Fruit fly (Drosophila melanogaster) whole organism, wandering third instar larva: ENCODE results near the gene rumi.

Source experiments
- Abd-B ChIP-seq: fragments of >200 bp; optimal IDR thresholded peaks from 2 replicates; lab custom pipeline; 2017; ENCODE audit warnings: missing biosample characterization, missing genetic modification characterization
- CG32264 ChIP-seq: fragments of 200-800 bp; sonication (Bioruptor generic); optimal IDR thresholded peaks from 2 replicates; lab custom pipeline; 2016; ENCODE audit warnings: missing biosample characterization, missing genetic modification characterization
- CrebA ChIP-seq: fragments of 200-800 bp; sonication (Bioruptor generic); optimal IDR thresholded peaks from 2 replicates; lab custom pipeline; 2016; ENCODE audit warnings: missing biosample characterization, mild to moderate bottlenecking, missing genetic modification characterization, borderline replicate concordance
- Dfd ChIP-seq: fragments of >200 bp; optimal IDR thresholded peaks from 2 replicates; lab custom pipeline; 2017; ENCODE audit warnings: missing biosample characterization, missing genetic modification characterization
- Dif ChIP-seq: fragments of 200-275, 200-300 bp; sonication (Bioruptor generic); optimal IDR thresholded peaks from 2 replicates; lab custom pipeline; 2018; ENCODE audit warnings: missing biosample characterization, missing genetic modification characterization; ENCODE audit not compliant: partially characterized antibody
- HLH106 ChIP-seq: fragments of 200-800 bp; optimal IDR thresholded peaks from 3 replicates; lab custom pipeline; 2019; ENCODE audit warnings: missing biosample characterization, mild to moderate bottlenecking, missing genetic modification characterization, moderate library complexity
- Hr78 ChIP-seq: fragments of >200 bp; optimal IDR thresholded peaks from 2 replicates; lab custom pipeline; 2017; ENCODE audit warnings: missing biosample characterization, missing genetic modification characterization
- Hr83 ChIP-seq: fragments of 200-300 bp; sonication (Bioruptor generic); optimal IDR thresholded peaks from 2 replicates; lab custom pipeline; 2016; ENCODE audit warnings: missing biosample characterization, mild to moderate bottlenecking, missing genetic modification characterization, moderate library complexity; ENCODE audit not compliant: poor library complexity, severe bottlenecking
- Jra ChIP-seq: sonication (Bioruptor generic); optimal IDR thresholded peaks from 2 replicates; lab custom pipeline; 2016; ENCODE audit warnings: missing biosample characterization, missing genetic modification characterization
- OdsH ChIP-seq: fragments of 200-800 bp; sonication (Bioruptor generic); optimal IDR thresholded peaks from 2 replicates; lab custom pipeline; 2016; ENCODE audit warnings: missing biosample characterization, mild to moderate bottlenecking, missing genetic modification characterization
- Rel ChIP-seq, 2 experiments: fragments of 200-800 bp; sonication (Bioruptor generic) in 1 of 2; optimal IDR thresholded peaks; 2 replicates in 1 of 2; 3 replicates in 1 of 2; lab custom pipeline; 2016 to 2019; ENCODE audit warnings: mild to moderate bottlenecking in 2 of 2, missing biosample characterization in 2 of 2, missing genetic modification characterization in 2 of 2, moderate library complexity in 1 of 2
- Sp1 ChIP-seq: fragments of 200-800 bp; sonication (Bioruptor generic); optimal IDR thresholded peaks from 3 replicates; lab custom pipeline; 2019; ENCODE audit warnings: missing biosample characterization, mild to moderate bottlenecking, missing genetic modification characterization, moderate library complexity
- dl ChIP-seq, 2 experiments: fragments of 175-275, 200-275 bp in 1 of 2; fragments of 200-275 bp in 1 of 2; sonication (Bioruptor generic); optimal IDR thresholded peaks; lab custom pipeline; 2018; ENCODE audit warnings: mild to moderate bottlenecking in 2 of 2, missing biosample characterization in 2 of 2, missing genetic modification characterization in 2 of 2, moderate library complexity in 2 of 2; ENCODE audit not compliant: partially characterized antibody in 2 of 2, insufficient read depth in 1 of 2
- dmrt93B ChIP-seq: fragments of 200-800 bp; sonication (Bioruptor generic); optimal IDR thresholded peaks from 2 replicates; lab custom pipeline; 2018; ENCODE audit warnings: missing biosample characterization, mild to moderate bottlenecking, missing genetic modification characterization
- ey ChIP-seq: fragments of 200-800 bp; sonication (Bioruptor generic); optimal IDR thresholded peaks from 2 replicates; lab custom pipeline; 2016; ENCODE audit warnings: missing biosample characterization, missing genetic modification characterization
- foxo ChIP-seq, 2 experiments: fragments of 200-800 bp; sonication (Bioruptor generic); optimal IDR thresholded peaks; 2 replicates in 1 of 2; 3 replicates in 1 of 2; lab custom pipeline; 2016 to 2017; ENCODE audit warnings: missing biosample characterization in 2 of 2, missing genetic modification characterization in 2 of 2
- fru ChIP-seq: fragments of 200-800 bp; sonication (Bioruptor generic); optimal IDR thresholded peaks from 3 replicates; lab custom pipeline; 2016; ENCODE audit warnings: missing biosample characterization, mild to moderate bottlenecking, missing genetic modification characterization
- h ChIP-seq: fragments of 200-800 bp; sonication (Bioruptor generic); optimal IDR thresholded peaks from 3 replicates; lab custom pipeline; 2016; ENCODE audit warnings: missing biosample characterization, mild to moderate bottlenecking, missing genetic modification characterization
- pan ChIP-seq: fragments of >200 bp; optimal IDR thresholded peaks from 2 replicates; lab custom pipeline; 2017
- rgr ChIP-seq: fragments of 200-800 bp; sonication (Bioruptor generic); optimal IDR thresholded peaks from 3 replicates; lab custom pipeline; 2016; ENCODE audit warnings: missing biosample characterization, mild to moderate bottlenecking, missing genetic modification characterization
- sv ChIP-seq: fragments of 200-800 bp; sonication (Bioruptor generic); optimal IDR thresholded peaks from 3 replicates; lab custom pipeline; 2016; ENCODE audit warnings: missing biosample characterization, missing genetic modification characterization
- tai ChIP-seq: sonication (Bioruptor generic); optimal IDR thresholded peaks from 2 replicates; lab custom pipeline; 2016; ENCODE audit warnings: missing biosample characterization, missing genetic modification characterization
- usp ChIP-seq: fragments of >200 bp; optimal IDR thresholded peaks from 2 replicates; lab custom pipeline; 2017; ENCODE audit warnings: missing biosample characterization, missing genetic modification characterization
- woc ChIP-seq: sonication (Bioruptor generic); optimal IDR thresholded peaks from 2 replicates; lab custom pipeline; 2016; ENCODE audit warnings: missing biosample characterization, mild to moderate bottlenecking, missing genetic modification characterization

Gene rumi

DNA sequence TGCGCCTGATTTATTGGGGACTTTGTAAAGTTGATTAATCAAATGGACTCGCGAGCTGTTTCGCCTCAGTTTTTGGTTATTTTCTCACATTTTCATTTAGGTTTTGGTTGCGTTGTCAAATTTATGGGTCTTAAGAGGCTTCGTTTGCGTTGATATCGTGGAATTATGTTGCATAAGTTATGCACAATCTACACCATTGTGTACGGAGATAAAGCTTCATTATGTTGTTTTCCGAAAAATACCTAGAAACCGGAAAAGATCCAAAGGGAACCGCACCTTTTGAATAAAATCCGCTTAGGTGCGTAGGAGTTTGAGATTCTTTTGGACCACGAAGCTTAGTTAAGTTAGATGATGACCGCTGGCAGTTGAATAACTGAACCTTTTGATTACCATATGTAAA, 6.7 kb upstream of the rumi start:
- TF ChIP-seq tai (GFP tag; lab: Kevin White, UChicago), result no peak
- no peak for TF ChIP-seq Abd-B (GFP tag; lab: Kevin White, UChicago)

DNA sequence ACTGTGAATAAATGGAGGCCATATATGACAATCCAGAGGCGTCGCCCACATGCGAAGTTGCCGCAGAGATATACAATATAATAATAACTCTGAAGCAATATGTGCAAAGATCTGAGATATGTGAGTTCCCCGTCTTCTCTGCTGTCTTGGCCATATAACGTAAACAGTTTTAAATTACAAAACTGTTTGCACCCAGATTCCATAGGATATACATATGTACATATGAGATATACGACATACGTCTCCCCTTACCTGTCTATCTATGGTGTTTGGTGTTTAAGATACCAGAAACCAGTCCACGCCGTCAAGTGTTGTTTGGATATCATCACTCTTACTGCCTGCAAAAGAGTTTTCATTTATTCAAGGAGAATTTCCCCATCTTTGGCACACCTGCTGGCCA, 5.9 kb upstream of the rumi start:
- no peak for TF ChIP-seq Rel (GFP tag; optimal IDR thresholded peaks at IDR 0.05; lab: Kevin White, UChicago)
- peak; percentile 51 for TF ChIP-seq Rel (tag; optimal IDR thresholded peaks at IDR 0.05; lab: Kevin White, UChicago)
- no peak for TF ChIP-seq Abd-B (GFP tag; lab: Kevin White, UChicago)
- no peak for TF ChIP-seq Jra (GFP tag; lab: Kevin White, UChicago)
- no peak for TF ChIP-seq Dif (GFP tag; lab: Kevin White, UChicago)

DNA sequence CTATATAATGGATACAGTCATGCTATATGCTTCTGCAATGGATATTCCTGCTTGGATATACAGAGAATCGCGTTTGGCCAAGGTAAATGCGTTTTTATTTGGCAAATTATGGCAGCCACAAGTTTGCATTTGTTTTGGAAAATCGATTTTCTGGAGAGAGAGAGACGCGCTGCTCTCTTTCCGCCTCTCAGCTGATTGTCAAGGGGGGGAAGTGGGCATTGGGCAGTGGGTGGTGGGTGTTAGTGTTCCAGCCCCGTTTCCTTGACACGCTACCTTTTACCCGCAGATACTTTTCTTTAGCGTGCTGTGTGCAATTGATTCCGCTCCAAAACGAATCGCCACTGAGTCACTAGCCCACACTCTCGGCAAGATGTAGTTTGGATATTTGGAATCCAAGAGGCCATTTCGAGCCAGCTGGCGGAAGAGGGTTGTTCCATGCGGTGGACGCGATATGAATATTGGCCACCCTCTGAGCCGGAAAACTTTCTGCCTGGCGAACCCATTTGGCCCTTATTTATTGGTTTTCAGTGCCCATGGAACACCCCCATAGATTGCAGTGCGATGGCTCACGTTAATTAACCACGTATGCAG, 4.9 kb upstream of the rumi start:
- TF ChIP-seq dl (GFP tag; optimal IDR thresholded peaks at IDR 0.05; lab: Kevin White, UChicago; ENCODE audit: insufficient read depth in 1 of 2, partially characterized antibody in 2 of 2), result peak in 1 of 2 experiments; percentile 8
- no peak for TF ChIP-seq dmrt93B (GFP tag; lab: Kevin White, UChicago)

DNA sequence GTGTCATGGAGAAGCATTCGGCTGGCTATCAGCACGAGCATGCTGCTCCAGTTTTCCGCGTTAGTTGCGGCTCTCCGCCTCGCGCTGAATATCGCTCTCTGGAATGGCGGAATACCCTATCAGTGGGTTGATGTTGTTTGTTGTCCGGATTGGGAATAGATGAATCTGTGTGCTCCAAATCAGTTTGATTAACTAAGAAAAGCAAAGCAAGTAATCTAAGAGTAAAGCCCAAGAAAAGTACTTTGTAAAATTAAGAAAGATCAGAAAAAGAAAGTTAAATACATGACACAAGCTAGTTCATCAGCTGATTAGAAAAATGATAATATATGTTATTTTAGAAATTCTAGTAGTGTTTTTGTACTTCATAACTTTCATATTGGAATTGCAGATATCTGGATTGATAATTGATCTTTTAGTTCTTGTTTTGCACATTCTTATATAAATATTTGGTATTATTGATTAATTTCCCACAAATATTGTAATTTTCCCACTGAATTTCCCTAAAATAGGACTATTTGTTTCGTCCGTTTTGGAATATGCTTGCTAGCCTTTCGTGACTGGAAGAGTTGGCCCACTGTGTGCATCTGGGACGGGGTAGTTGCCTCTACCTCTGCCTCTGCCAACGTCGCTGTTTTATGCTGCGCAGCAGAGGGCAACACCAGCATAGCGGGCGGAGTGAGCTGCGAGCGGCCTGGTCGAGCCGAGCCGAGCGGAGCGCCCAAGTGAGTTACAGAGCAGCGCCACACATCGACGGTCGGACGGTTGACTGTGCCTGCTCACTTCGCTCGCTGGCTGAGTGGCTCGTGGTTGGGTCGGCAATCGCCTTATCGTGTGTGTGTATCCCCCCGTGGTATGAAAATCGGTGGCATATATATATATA, 3.7 kb upstream of the rumi start:
- no peak for TF ChIP-seq usp (GFP tag; lab: Kevin White, UChicago)
- TF ChIP-seq Dif (GFP tag; lab: Kevin White, UChicago), result peak; percentile 62
- peak; percentile 5 for TF ChIP-seq ey (GFP tag; lab: Kevin White, UChicago)
- peak; percentile 22 for TF ChIP-seq sv (GFP tag; lab: Kevin White, UChicago)
- peak; percentile 22 for TF ChIP-seq h (GFP tag; lab: Kevin White, UChicago)
- peak; percentile 6 for TF ChIP-seq fru
- peak in 1 of 2 experiments; percentile 33 for TF ChIP-seq foxo (GFP tag; optimal IDR thresholded peaks at IDR 0.05; lab: Kevin White, UChicago)
- peak; percentile 19 for TF ChIP-seq rgr (GFP tag; lab: Kevin White, UChicago)
- TF ChIP-seq dl (GFP tag; optimal IDR thresholded peaks at IDR 0.05; lab: Kevin White, UChicago; ENCODE audit: insufficient read depth in 1 of 2, partially characterized antibody in 2 of 2), result peak in 1 of 2 experiments; percentile 53
- TF ChIP-seq Abd-B (GFP tag; lab: Kevin White, UChicago), result no peak
- TF ChIP-seq Dfd, result no peak
- no peak for TF ChIP-seq CrebA
- no peak for TF ChIP-seq Rel (GFP tag; optimal IDR thresholded peaks at IDR 0.05; lab: Kevin White, UChicago)
- TF ChIP-seq Rel (tag; optimal IDR thresholded peaks at IDR 0.05; lab: Kevin White, UChicago), result peak; percentile 83

DNA sequence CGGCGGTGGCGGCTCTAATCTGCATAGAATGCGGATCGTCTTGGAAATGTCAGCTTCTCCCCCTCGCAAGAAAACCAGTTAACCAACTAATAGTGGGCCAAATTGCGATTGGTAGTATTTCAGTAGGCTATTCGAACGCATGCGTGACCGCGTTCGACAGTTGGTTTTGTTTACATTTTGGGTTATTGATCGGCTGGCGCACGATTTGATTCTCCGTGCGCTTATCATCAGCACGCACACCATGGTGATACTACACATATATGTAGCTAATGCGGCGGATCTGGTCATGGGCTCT, 3.1 kb upstream of the rumi start:
- TF ChIP-seq Rel (GFP tag; optimal IDR thresholded peaks at IDR 0.05; lab: Kevin White, UChicago), result no peak
- TF ChIP-seq Rel (tag; optimal IDR thresholded peaks at IDR 0.05; lab: Kevin White, UChicago), result peak; percentile 33
- TF ChIP-seq Hr83 (GFP tag; lab: Kevin White, UChicago), result peak; percentile 6
- no peak for TF ChIP-seq Hr78 (GFP tag; lab: Kevin White, UChicago)
- no peak for TF ChIP-seq HLH106 (tag; lab: Kevin White, UChicago)

DNA sequence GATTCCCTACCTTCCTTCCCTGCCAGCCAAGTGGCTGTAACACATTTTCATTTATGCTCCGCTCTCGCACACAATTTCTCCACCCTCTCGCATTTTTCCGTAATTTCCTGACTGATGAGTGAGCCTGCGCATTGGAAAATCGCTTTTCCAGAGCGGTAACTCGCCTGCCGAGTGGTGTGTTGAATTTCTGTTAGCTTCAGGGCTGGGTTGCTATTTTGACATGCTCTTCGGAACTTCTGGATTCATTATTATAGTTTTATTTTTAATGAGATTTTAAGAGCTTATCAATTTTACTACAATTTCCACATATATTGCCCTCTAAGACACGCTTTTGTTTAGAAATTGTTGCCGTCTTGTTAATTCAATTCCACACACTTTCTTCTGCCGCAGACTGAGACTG, 2.5 kb upstream of the rumi start:
- TF ChIP-seq fru (no peak), pan (no peak)

DNA sequence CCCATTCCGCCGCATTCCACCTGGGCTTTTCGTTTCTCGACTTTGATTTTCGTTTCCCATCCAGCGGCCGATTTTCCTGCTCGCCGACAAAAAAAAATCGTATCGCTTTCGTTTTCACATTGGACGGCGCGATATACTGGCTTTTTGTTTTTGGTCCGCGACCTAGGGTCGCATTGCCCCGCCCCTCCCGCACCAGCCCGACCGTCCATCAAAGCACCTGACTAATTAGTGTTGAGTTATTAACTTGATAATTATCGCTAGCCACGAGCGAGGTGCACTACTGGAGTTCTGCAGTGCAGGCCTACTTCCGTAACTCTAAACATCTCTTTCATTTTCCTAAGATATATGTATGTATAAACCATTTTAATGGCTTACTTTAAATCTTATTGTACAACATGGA, 1.3 kb upstream of the rumi start:
- TF ChIP-seq dl (GFP tag; optimal IDR thresholded peaks at IDR 0.05; lab: Kevin White, UChicago; ENCODE audit: insufficient read depth in 1 of 2, partially characterized antibody in 2 of 2), result no peak
- TF ChIP-seq Hr83 (GFP tag; lab: Kevin White, UChicago), result no peak
- TF ChIP-seq Dif (GFP tag; lab: Kevin White, UChicago), result no peak
- TF ChIP-seq Dfd, result no peak
- TF ChIP-seq rgr (GFP tag; lab: Kevin White, UChicago), result no peak
- TF ChIP-seq OdsH, result no peak
- TF ChIP-seq CrebA, result no peak
- no peak for TF ChIP-seq woc (GFP tag; lab: Kevin White, UChicago)
- TF ChIP-seq fru, result no peak
- TF ChIP-seq usp (GFP tag; lab: Kevin White, UChicago), result no peak
- TF ChIP-seq Rel (GFP tag; optimal IDR thresholded peaks at IDR 0.05; lab: Kevin White, UChicago), result no peak
- no peak for TF ChIP-seq Rel (tag; optimal IDR thresholded peaks at IDR 0.05; lab: Kevin White, UChicago)
- no peak for TF ChIP-seq dmrt93B (GFP tag; lab: Kevin White, UChicago)
- no peak for TF ChIP-seq CG32264
- TF ChIP-seq Hr78 (GFP tag; lab: Kevin White, UChicago), result no peak
- TF ChIP-seq Sp1, result no peak
- TF ChIP-seq pan, result no peak
